Fruit fly (Drosophila melanogaster) whole organism, embryonic: ENCODE results near the gene IntS9.

Experiments used
- ATbp ChIP-seq: fragments of 200-800 bp; sonication (Bioruptor generic); optimal IDR thresholded peaks from 2 replicates; lab custom pipeline; 2017; ENCODE audit warnings: missing biosample characterization, mild to moderate bottlenecking, missing genetic modification characterization, missing genetic modification reagents
- Aef1 ChIP-seq: fragments of 200-800 bp; sonication (Bioruptor generic); IDR thresholded peaks from 3 replicates; pipeline ENCODE4 v1.3.6; 2022; ENCODE audit warnings: missing biosample characterization, missing genetic modification characterization
- Bteb2 ChIP-seq: fragments of 200-800 bp; sonication (Bioruptor generic); optimal IDR thresholded peaks from 2 replicates; lab custom pipeline; 2016; ENCODE audit warnings: missing biosample characterization, missing genetic modification characterization
- CG1024 ChIP-seq: fragments of 200-800 bp; sonication (Bioruptor generic); IDR thresholded peaks from 2 replicates; pipeline ENCODE4 v1.3.6; 2022; ENCODE audit warnings: missing biosample characterization, missing genetic modification characterization
- CG11093 ChIP-seq: fragments of 200-800 bp; sonication (Bioruptor generic); IDR thresholded peaks from 3 replicates; pipeline ENCODE4 v1.3.6; 2022; ENCODE audit warnings: missing biosample characterization, missing genetic modification characterization
- CG11695 ChIP-seq: fragments of 200-800 bp; sonication (Bioruptor generic); IDR thresholded peaks from 3 replicates; pipeline ENCODE4 v1.3.6; 2022; ENCODE audit warnings: missing biosample characterization, missing genetic modification characterization
- CG12219 ChIP-seq: fragments of 200-800 bp; sonication (Bioruptor generic); optimal IDR thresholded peaks from 3 replicates; lab custom pipeline; 2018; ENCODE audit warnings: missing biosample characterization, mild to moderate bottlenecking, missing genetic modification characterization
- CG12299 ChIP-seq: fragments of 200-800 bp; sonication (Bioruptor generic); optimal IDR thresholded peaks from 2 replicates; lab custom pipeline; 2018; ENCODE audit warnings: missing biosample characterization, mild to moderate bottlenecking, missing genetic modification characterization
- CG12744 ChIP-seq: fragments of 200-800 bp; sonication (Bioruptor generic); optimal IDR thresholded peaks from 2 replicates; lab custom pipeline; 2016; ENCODE audit warnings: missing biosample characterization, missing genetic modification characterization
- CG15269 ChIP-seq: fragments of 200-800 bp; sonication (Bioruptor generic); optimal IDR thresholded peaks from 2 replicates; lab custom pipeline; 2018; ENCODE audit warnings: missing biosample characterization, mild to moderate bottlenecking, missing genetic modification characterization, moderate library complexity
- CG1832 ChIP-seq: fragments of 200-800 bp; sonication (Bioruptor generic); optimal IDR thresholded peaks from 2 replicates; lab custom pipeline; 2017; ENCODE audit warnings: missing biosample characterization, mild to moderate bottlenecking, missing genetic modification characterization, inconsistent platforms
- CG30431 ChIP-seq: fragments of 200-800 bp; sonication (Bioruptor generic); optimal IDR thresholded peaks from 2 replicates; lab custom pipeline; 2017; ENCODE audit warnings: missing biosample characterization, missing genetic modification characterization
- CG34422 ChIP-seq: fragments of 200-800 bp; sonication (Bioruptor generic); IDR thresholded peaks from 3 replicates; pipeline ENCODE4 v1.3.6; 2022; ENCODE audit warnings: missing biosample characterization, missing genetic modification characterization
- CG3726 ChIP-seq: fragments of 200-800 bp; sonication (Bioruptor generic); IDR thresholded peaks from 3 replicates; pipeline ENCODE4, ENCODE4 v1.3.6; 2022; ENCODE audit warnings: missing biosample characterization, missing genetic modification characterization
- CG42726 ChIP-seq: fragments of 200-800 bp; sonication (Bioruptor generic); IDR thresholded peaks from 2 replicates; pipeline ENCODE4 v1.3.6; 2022; ENCODE audit warnings: missing biosample characterization, missing genetic modification characterization; ENCODE audit not compliant: partially characterized antibody
- CG6272 ChIP-seq: fragments of 200-800 bp; sonication (Bioruptor generic); IDR thresholded peaks from 2 replicates; pipeline ENCODE4 v1.3.6; 2022; ENCODE audit warnings: missing biosample characterization, missing genetic modification characterization
- CG7357 ChIP-seq: fragments of 200-800 bp; sonication (Bioruptor generic); IDR thresholded peaks from 3 replicates; pipeline ENCODE4 v1.3.6; 2022; ENCODE audit warnings: missing biosample characterization, missing genetic modification characterization
- CG7556 ChIP-seq: fragments of 200-800 bp; sonication (Bioruptor generic); optimal IDR thresholded peaks from 2 replicates; lab custom pipeline; 2017; ENCODE audit warnings: missing biosample characterization, mild to moderate bottlenecking, missing genetic modification characterization
- CG7745 ChIP-seq: fragments of 200-800 bp; sonication (Bioruptor generic); optimal IDR thresholded peaks from 2 replicates; lab custom pipeline; 2018; ENCODE audit warnings: missing biosample characterization, mild to moderate bottlenecking, missing genetic modification characterization, moderate library complexity
- CG7928 ChIP-seq: fragments of 200-800 bp; sonication (Bioruptor generic); optimal IDR thresholded peaks from 2 replicates; lab custom pipeline; 2017; ENCODE audit warnings: missing biosample characterization, mild to moderate bottlenecking, missing genetic modification characterization
- CG9876 ChIP-seq: fragments of 200-800 bp; sonication (Bioruptor generic); optimal IDR thresholded peaks from 2 replicates; lab custom pipeline; 2016; ENCODE audit warnings: missing biosample characterization, missing genetic modification characterization
- Camta ChIP-seq: fragments of 200-800 bp; sonication (Bioruptor generic); optimal IDR thresholded peaks from 2 replicates; lab custom pipeline; 2016; ENCODE audit warnings: missing biosample characterization, missing genetic modification characterization
- CrebB ChIP-seq: fragments of 200-800 bp; sonication (Bioruptor generic); optimal IDR thresholded peaks from 3 replicates; lab custom pipeline; 2018; ENCODE audit warnings: missing biosample characterization, mild to moderate bottlenecking, missing genetic modification characterization
- Dip2 ChIP-seq: fragments of 200-800 bp; sonication (Bioruptor generic); IDR thresholded peaks from 2 replicates; pipeline ENCODE4 v1.3.6; 2022; ENCODE audit warnings: missing biosample characterization, missing genetic modification characterization
- Eip74EF ChIP-seq, 2 experiments: fragments of 200-800 bp in 1 of 2; fragments of >200 bp in 1 of 2; sonication (Bioruptor generic) in 1 of 2; optimal IDR thresholded peaks; 2 replicates each; lab custom pipeline; 2017 to 2019; ENCODE audit warnings: missing biosample characterization in 2 of 2, missing genetic modification characterization in 2 of 2, mild to moderate bottlenecking in 1 of 2, moderate library complexity in 1 of 2
- Elba2 ChIP-seq: fragments of 200-800 bp; sonication (Bioruptor generic); optimal IDR thresholded peaks from 3 replicates; lab custom pipeline; 2016; ENCODE audit warnings: missing biosample characterization, missing genetic modification characterization
- HLHmδ ChIP-seq: fragments of 200-800 bp; sonication (Bioruptor generic); optimal IDR thresholded peaks from 2 replicates; lab custom pipeline; 2018; ENCODE audit warnings: missing biosample characterization, mild to moderate bottlenecking, missing genetic modification characterization, moderate library complexity
- HmgD ChIP-seq: fragments of 200-800 bp; sonication (Bioruptor generic); optimal IDR thresholded peaks from 3 replicates; lab custom pipeline; 2016; ENCODE audit warnings: missing biosample characterization, missing genetic modification characterization
- Hr3 ChIP-seq: fragments of 200-800 bp; sonication (Bioruptor generic); optimal IDR thresholded peaks from 3 replicates; lab custom pipeline; 2016; ENCODE audit warnings: missing biosample characterization, missing genetic modification characterization
- Hr78 ChIP-seq, 2 experiments: fragments of 200-800 bp in 1 of 2; fragments of >200 bp in 1 of 2; sonication (Bioruptor generic) in 1 of 2; optimal IDR thresholded peaks; 2 replicates each; lab custom pipeline; 2017 to 2019; ENCODE audit warnings: missing biosample characterization in 2 of 2, missing genetic modification characterization in 2 of 2, mild to moderate bottlenecking in 1 of 2, moderate library complexity in 1 of 2
- MBD-R2 ChIP-seq: fragments of 200-800 bp; sonication (Bioruptor generic); IDR thresholded peaks from 2 replicates; pipeline ENCODE4 v1.3.6; 2022; ENCODE audit warnings: missing biosample characterization, missing genetic modification characterization
- Nf-YC ChIP-seq: fragments of 200-800 bp; optimal IDR thresholded peaks from 3 replicates; lab custom pipeline; 2019; ENCODE audit warnings: missing biosample characterization, mild to moderate bottlenecking, missing genetic modification characterization, moderate library complexity
- Optix ChIP-seq: fragments of 200-800 bp; sonication (Bioruptor generic); IDR thresholded peaks from 3 replicates; pipeline ENCODE4 v1.3.6; 2022; ENCODE audit warnings: missing biosample characterization, missing genetic modification characterization
- ac ChIP-seq: fragments of 200-800 bp; sonication (Bioruptor generic); optimal IDR thresholded peaks from 3 replicates; lab custom pipeline; 2017; ENCODE audit warnings: missing biosample characterization, mild to moderate bottlenecking, missing genetic modification characterization
- ap ChIP-seq: fragments of 200-800 bp; sonication (Bioruptor generic); IDR thresholded peaks from 2 replicates; pipeline ENCODE4 v1.3.6; 2022; ENCODE audit warnings: missing biosample characterization, missing genetic modification characterization
- cg ChIP-seq: fragments of 200-800 bp; sonication (Bioruptor generic); optimal IDR thresholded peaks from 3 replicates; lab custom pipeline; 2019; ENCODE audit warnings: missing biosample characterization, mild to moderate bottlenecking, missing genetic modification characterization, moderate library complexity
- dmrt99B ChIP-seq: fragments of 200-800 bp; sonication (Bioruptor generic); optimal IDR thresholded peaks from 2 replicates; lab custom pipeline; 2018; ENCODE audit warnings: missing biosample characterization, mild to moderate bottlenecking, missing genetic modification characterization, moderate library complexity
- fd96Cb ChIP-seq: fragments of 200-800 bp; sonication (Bioruptor generic); optimal IDR thresholded peaks from 2 replicates; lab custom pipeline; 2018; ENCODE audit warnings: missing biosample characterization, mild to moderate bottlenecking, missing genetic modification characterization, moderate library complexity
- grau ChIP-seq: fragments of 200-800 bp; optimal IDR thresholded peaks from 3 replicates; lab custom pipeline; 2019; ENCODE audit warnings: missing biosample characterization, mild to moderate bottlenecking, missing genetic modification characterization, moderate library complexity
- gsb-n ChIP-seq: fragments of 200-800 bp; sonication (Bioruptor generic); optimal IDR thresholded peaks from 3 replicates; lab custom pipeline; 2018; ENCODE audit warnings: missing biosample characterization, mild to moderate bottlenecking, missing genetic modification characterization
- ham ChIP-seq: fragments of 200-800 bp; sonication (Bioruptor generic); IDR thresholded peaks from 2 replicates; pipeline ENCODE4 v1.3.6; 2022; ENCODE audit warnings: missing biosample characterization, missing genetic modification characterization
- hb ChIP-seq: fragments of 200-800 bp; sonication (Bioruptor generic); IDR thresholded peaks from 3 replicates; pipeline ENCODE4 v1.3.6; 2022; ENCODE audit warnings: missing biosample characterization, missing genetic modification characterization; ENCODE audit not compliant: partially characterized antibody
- lab ChIP-seq: fragments of 200-800 bp; sonication (Bioruptor generic); optimal IDR thresholded peaks from 3 replicates; lab custom pipeline; 2017; ENCODE audit warnings: missing biosample characterization, missing genetic modification characterization, mild to moderate bottlenecking, moderate library complexity, missing genetic modification reagents
- luna ChIP-seq: fragments of 200-800 bp; sonication (Bioruptor generic); optimal IDR thresholded peaks from 2 replicates; lab custom pipeline; 2016; ENCODE audit warnings: missing biosample characterization, missing genetic modification characterization
- phol ChIP-seq: fragments of 200-800 bp; sonication (Bioruptor generic); optimal IDR thresholded peaks from 3 replicates; lab custom pipeline; 2018; ENCODE audit warnings: missing biosample characterization, mild to moderate bottlenecking, missing genetic modification characterization, moderate library complexity
- seq ChIP-seq: fragments of 200-800 bp; sonication (Bioruptor generic); IDR thresholded peaks from 2 replicates; pipeline ENCODE4 v1.3.6; 2022; ENCODE audit warnings: missing biosample characterization, missing genetic modification characterization
- tna ChIP-seq: fragments of 200-800 bp; sonication (Bioruptor generic); IDR thresholded peaks from 2 replicates; pipeline ENCODE4 v1.3.6; 2022; ENCODE audit warnings: missing biosample characterization, missing genetic modification characterization; ENCODE audit not compliant: partially characterized antibody
- ttk ChIP-seq: fragments of 200-800 bp; sonication (Bioruptor generic); IDR thresholded peaks from 2 replicates; pipeline ENCODE4 v2.1.2; 2022; ENCODE audit warnings: missing biosample characterization, missing genetic modification characterization
- unc-4 ChIP-seq: fragments of 200-800 bp; sonication (Bioruptor generic); IDR thresholded peaks from 2 replicates; pipeline ENCODE4 v1.3.6; 2022; ENCODE audit warnings: missing biosample characterization, missing genetic modification characterization; ENCODE audit not compliant: partially characterized antibody
- zen2 ChIP-seq: fragments of 200-800 bp; sonication (Bioruptor generic); IDR thresholded peaks from 3 replicates; pipeline ENCODE4 v1.3.6; 2022; ENCODE audit warnings: missing biosample characterization, missing genetic modification characterization; ENCODE audit not compliant: partially characterized antibody

Gene IntS9

dm6 chr3L:16087323-16087816, 18.1 kb downstream of the IntS9 start, which contains the start of gene Tasp1 (continued):
- TF ChIP-seq luna (GFP tag; lab: Kevin White, UChicago) (no peak), zen2 (GFP tag; lab: Robert Waterston, UW) (no peak), CG9876 (GFP tag; lab: Kevin White, UChicago) (no peak), ap (GFP tag; lab: Robert Waterston, UW) (peak; percentile 38; the same call in 1 of the 2 replicates), Optix (GFP tag; lab: Robert Waterston, UW) (no peak), CG42726 (GFP tag; lab: Robert Waterston, UW) (no peak; the same call in 1 of the 2 replicates), HLHmδ (GFP tag; lab: Kevin White, UChicago) (peak; percentile 41), CG3726 (GFP tag; lab: Robert Waterston, UW) (no peak), gsb-n (tag; lab: Kevin White, UChicago) (no peak), tna (no peak), HmgD (GFP tag; lab: Kevin White, UChicago) (no peak), ATbp (GFP tag; lab: Kevin White, UChicago) (no peak), ttk (peak; percentile 75), hb (GFP tag; lab: Robert Waterston, UW) (no peak), Nf-YC (tag; lab: Kevin White, UChicago) (no peak), ham (no peak), CG12744 (GFP tag; lab: Kevin White, UChicago) (no peak), CG1832 (GFP tag; lab: Kevin White, UChicago) (no peak), MBD-R2 (GFP tag; lab: Robert Waterston, UW) (peak; percentile 96), CG12219 (no peak), CG12299 (tag; lab: Kevin White, UChicago) (peak; percentile 32), fd96Cb (tag; lab: Kevin White, UChicago) (peak; percentile 58), CG7745 (tag; lab: Kevin White, UChicago) (no peak), Hr78 (GFP tag; optimal IDR thresholded peaks at IDR 0.05; lab: Kevin White, UChicago) (no peak), CG11093 (GFP tag; lab: Robert Waterston, UW) (no peak), CG7357 (GFP tag; lab: Robert Waterston, UW) (0 out of 3 replicates have a peak, but pooled peaks have one; percentile 35), CG7556 (GFP tag; lab: Kevin White, UChicago) (no peak), ac (GFP tag; lab: Kevin White, UChicago) (no peak), Hr3 (GFP tag; lab: Kevin White, UChicago) (peak; percentile 49), Bteb2 (GFP tag; lab: Kevin White, UChicago) (no peak), dmrt99B (tag; lab: Kevin White, UChicago) (no peak), Aef1 (GFP tag; lab: Robert Waterston, UW) (peak; percentile 60), Dip2 (GFP tag; lab: Robert Waterston, UW) (no peak), unc-4 (GFP tag; lab: Robert Waterston, UW) (no peak), Eip74EF (GFP tag; optimal IDR thresholded peaks at IDR 0.05; lab: Kevin White, UChicago) (no peak), CG7928 (no peak), cg (no peak), CrebB (tag; lab: Kevin White, UChicago) (no peak), CG11695 (peak; percentile 55; the same call in 2 of the 3 replicates), CG6272 (no peak), seq (GFP tag; lab: Robert Waterston, UW) (no peak), lab (GFP tag; lab: Kevin White, UChicago) (peak; percentile 76), Camta (GFP tag; lab: Kevin White, UChicago) (no peak), CG34422 (GFP tag; lab: Robert Waterston, UW) (peak; percentile 87; the same call in 2 of the 3 replicates), CG15269 (tag; lab: Kevin White, UChicago) (no peak), CG30431 (GFP tag; lab: Kevin White, UChicago) (no peak), Elba2 (GFP tag; lab: Kevin White, UChicago) (no peak), phol (peak; percentile 77), grau (tag; lab: Kevin White, UChicago) (peak; percentile 78), CG1024 (GFP tag; lab: Robert Waterston, UW) (peak; percentile 60)
